Worm (Caenorhabditis elegans) whole organism, mixed stage, embryonic: ENCODE measurements around the gene C03B1.4.

Experiments
- M03D4.4 ChIP-seq: sonication (generic microtip); optimal IDR thresholded peaks from 2 replicates; lab custom pipeline; 2017; ENCODE audit warnings: mild to moderate bottlenecking, missing genetic modification characterization, missing compliant biosample characterization
- bed-3 ChIP-seq: fragments of 200-800 bp; sonication (Bioruptor generic); optimal IDR thresholded peaks from 3 replicates; lab custom pipeline; 2018; ENCODE audit warnings: mild to moderate bottlenecking, missing genetic modification characterization, moderate library complexity, missing compliant biosample characterization
- blmp-1 ChIP-seq: fragments of 150-350 bp; optimal IDR thresholded peaks from 2 replicates; lab custom pipeline; 2014; ENCODE audit warnings: missing biosample characterization, missing genetic modification characterization
- ceh-39 ChIP-seq: fragments of 150-350 bp; optimal IDR thresholded peaks from 2 replicates; lab custom pipeline; 2014; ENCODE audit warnings: missing biosample characterization, missing genetic modification characterization
- ceh-43 ChIP-seq: fragments of 200-800 bp; sonication (Bioruptor generic); optimal IDR thresholded peaks from 2 replicates; lab custom pipeline; 2018; ENCODE audit warnings: mild to moderate bottlenecking, missing genetic modification characterization, moderate library complexity, missing compliant biosample characterization
- ces-1 ChIP-seq: fragments of 150-350 bp; optimal IDR thresholded peaks from 2 replicates; lab custom pipeline; 2014; ENCODE audit warnings: missing biosample characterization, missing genetic modification reagents, missing genetic modification characterization
- cnd-1 ChIP-seq: fragments of 200-800 bp; sonication (Bioruptor generic); optimal IDR thresholded peaks from 2 replicates; lab custom pipeline; 2018; ENCODE audit warnings: mild to moderate bottlenecking, missing genetic modification characterization, missing compliant biosample characterization
- drap-1 ChIP-seq: fragments of 200-800 bp; sonication (Bioruptor generic); optimal IDR thresholded peaks from 3 replicates; lab custom pipeline; 2018; ENCODE audit warnings: mild to moderate bottlenecking, missing genetic modification characterization, missing compliant biosample characterization
- elt-1 ChIP-seq: sonication (generic microtip); optimal IDR thresholded peaks from 2 replicates; lab custom pipeline; 2017; ENCODE audit warnings: missing genetic modification characterization, mild to moderate bottlenecking, missing compliant biosample characterization, antibody characterized with exemption, moderate library complexity, borderline replicate concordance; ENCODE audit not compliant: insufficient read depth
- elt-3 ChIP-seq: fragments of 150-350 bp; optimal IDR thresholded peaks from 2 replicates; lab custom pipeline; 2014; ENCODE audit warnings: missing biosample characterization, missing genetic modification characterization
- flh-1 ChIP-seq: fragments of 200-800 bp; sonication (Bioruptor generic); optimal IDR thresholded peaks from 2 replicates; lab custom pipeline; 2018; ENCODE audit warnings: mild to moderate bottlenecking, missing genetic modification characterization, moderate library complexity, missing compliant biosample characterization
- hlh-1 ChIP-seq: fragments of 150-350 bp; optimal IDR thresholded peaks from 2 replicates; lab custom pipeline; 2014; ENCODE audit warnings: missing biosample characterization, missing genetic modification reagents, missing genetic modification characterization
- lin-13 ChIP-seq: fragments of 150-350 bp; optimal IDR thresholded peaks from 2 replicates; lab custom pipeline; 2014; ENCODE audit warnings: missing biosample characterization, missing genetic modification characterization
- lin-32 ChIP-seq: fragments of 200-800 bp; sonication (Bioruptor generic); optimal IDR thresholded peaks from 2 replicates; lab custom pipeline; 2018; ENCODE audit warnings: mild to moderate bottlenecking, missing genetic modification characterization, missing compliant biosample characterization
- lsy-2 ChIP-seq: fragments of 150-350 bp; optimal IDR thresholded peaks from 2 replicates; lab custom pipeline; 2014; ENCODE audit warnings: missing biosample characterization, missing genetic modification characterization
- mep-1 ChIP-seq: fragments of 150-350 bp; optimal IDR thresholded peaks from 2 replicates; lab custom pipeline; 2017; ENCODE audit warnings: missing biosample characterization, missing genetic modification reagents, missing genetic modification characterization, inconsistent platforms
- mls-2 ChIP-seq: sonication (generic microtip); optimal IDR thresholded peaks from 2 replicates; lab custom pipeline; 2016; ENCODE audit warnings: mild to moderate bottlenecking, missing genetic modification characterization, moderate library complexity, missing compliant biosample characterization
- nhr-12 ChIP-seq: fragments of 150-350 bp; optimal IDR thresholded peaks from 2 replicates; lab custom pipeline; 2014; ENCODE audit warnings: missing biosample characterization, missing genetic modification characterization
- nhr-2 ChIP-seq: fragments of 150-350 bp; optimal IDR thresholded peaks from 2 replicates; lab custom pipeline; 2014; ENCODE audit warnings: missing biosample characterization, missing genetic modification characterization
- nhr-237 ChIP-seq: fragments of 150-350 bp; optimal IDR thresholded peaks from 2 replicates; lab custom pipeline; 2014; ENCODE audit warnings: missing biosample characterization, missing genetic modification characterization
- nhr-28 ChIP-seq: fragments of 150-350 bp; optimal IDR thresholded peaks from 2 replicates; lab custom pipeline; 2014; ENCODE audit warnings: missing biosample characterization, missing genetic modification characterization
- nhr-76 ChIP-seq: sonication (generic microtip); optimal IDR thresholded peaks from 2 replicates; lab custom pipeline; 2017; ENCODE audit warnings: missing biosample characterization, missing genetic modification characterization
- sem-2 ChIP-seq: fragments of 200-800 bp; sonication (Bioruptor generic); optimal IDR thresholded peaks from 2 replicates; lab custom pipeline; 2018; ENCODE audit warnings: mild to moderate bottlenecking, missing genetic modification characterization, missing compliant biosample characterization
- tbx-8 ChIP-seq: fragments of 200-800 bp; sonication (Bioruptor generic); optimal IDR thresholded peaks from 2 replicates; lab custom pipeline; 2018; ENCODE audit warnings: mild to moderate bottlenecking, missing genetic modification characterization, moderate library complexity, missing compliant biosample characterization
- unc-39 ChIP-seq: fragments of 150-350 bp; optimal IDR thresholded peaks from 2 replicates; lab custom pipeline; 2014; ENCODE audit warnings: missing biosample characterization, missing genetic modification characterization
- unc-62 ChIP-seq: fragments of 150-350 bp; optimal IDR thresholded peaks from 2 replicates; lab custom pipeline; 2014; ENCODE audit warnings: missing biosample characterization, missing genetic modification reagents, missing genetic modification characterization
- zip-8 ChIP-seq: fragments of 150-350 bp; optimal IDR thresholded peaks from 2 replicates; lab custom pipeline; 2014; ENCODE audit warnings: missing biosample characterization, missing genetic modification characterization
- ztf-11 ChIP-seq: fragments of 150-350 bp; optimal IDR thresholded peaks from 2 replicates; lab custom pipeline; 2014; ENCODE audit warnings: missing biosample characterization, missing genetic modification characterization

C03B1.4 gene

DNA sequence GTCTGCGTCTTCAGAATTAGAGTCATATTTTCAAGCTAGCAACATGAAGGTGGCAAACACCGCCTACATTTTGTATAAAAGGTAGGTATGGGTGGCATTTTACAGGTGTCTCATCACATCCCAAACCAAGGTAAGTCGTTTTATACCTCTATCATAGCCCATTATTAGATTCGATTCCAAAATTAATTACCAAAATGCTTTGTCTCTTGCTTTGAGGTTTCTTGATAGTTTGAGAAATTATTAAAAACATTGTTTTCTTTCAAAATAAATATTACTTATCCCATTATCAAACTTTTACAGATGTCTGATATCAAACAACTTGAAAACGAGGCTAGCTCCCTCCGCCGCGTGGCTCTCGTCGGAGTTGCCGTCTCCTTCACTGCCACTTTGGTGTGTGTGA lies 38.2 kb upstream of the C03B1.4 start, which contains the start of gene col-168:
Gene col-168, plus strand, starts transcription at position 301 of the 400 bp plus-strand sequence.
- no peak for TF ChIP-seq hlh-1 (tag; lab: Kevin White, UChicago)
- TF ChIP-seq elt-1 (tag; lab: Kevin White, UChicago), result no peak
- no peak for TF ChIP-seq lsy-2 (tag; lab: Kevin White, UChicago)
- no peak for TF ChIP-seq lin-32
- no peak for TF ChIP-seq tbx-8 (GFP tag; lab: Kevin White, UChicago)
- no peak for TF ChIP-seq mls-2
- TF ChIP-seq flh-1 (GFP tag; lab: Kevin White, UChicago), result no peak
- TF ChIP-seq bed-3 (GFP tag; lab: Kevin White, UChicago), result no peak
- no peak for TF ChIP-seq nhr-12

DNA sequence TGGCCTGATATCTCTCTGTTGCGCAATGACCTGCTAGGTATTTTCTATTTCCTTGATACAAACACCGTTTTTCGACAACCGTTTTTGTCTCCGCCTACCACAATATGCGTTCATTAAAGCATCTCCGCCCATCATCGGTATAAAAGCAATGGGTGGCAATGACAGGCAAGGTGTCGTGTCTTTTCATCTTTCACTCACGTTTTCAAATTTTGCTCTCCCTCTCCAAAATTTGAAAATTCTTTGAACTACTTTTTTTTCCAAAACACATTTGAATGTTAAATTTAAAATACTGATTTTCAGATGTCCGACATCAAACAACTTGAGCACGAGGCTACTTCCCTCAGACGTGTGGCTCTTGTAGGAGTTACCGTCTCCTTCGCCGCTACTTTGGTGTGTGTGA lies 35.4 kb upstream of the C03B1.4 start, which contains the start of gene col-169:
Gene col-169, plus strand, starts transcription at position 301 of the 400 bp plus-strand sequence.
- no peak for TF ChIP-seq M03D4.4 (tag; lab: Kevin White, UChicago)
- TF ChIP-seq zip-8 (tag; lab: Kevin White, UChicago), result peak; percentile 30
- TF ChIP-seq lin-32, result no peak
- TF ChIP-seq ceh-43 (GFP tag; lab: Kevin White, UChicago), result no peak
- TF ChIP-seq hlh-1 (tag; lab: Kevin White, UChicago), result no peak
- no peak for TF ChIP-seq drap-1 (GFP tag; lab: Kevin White, UChicago)
- TF ChIP-seq nhr-2 (tag; lab: Kevin White, UChicago), result no peak
- no peak for TF ChIP-seq tbx-8 (GFP tag; lab: Kevin White, UChicago)
- TF ChIP-seq ceh-39 (tag; lab: Kevin White, UChicago), result no peak

DNA sequence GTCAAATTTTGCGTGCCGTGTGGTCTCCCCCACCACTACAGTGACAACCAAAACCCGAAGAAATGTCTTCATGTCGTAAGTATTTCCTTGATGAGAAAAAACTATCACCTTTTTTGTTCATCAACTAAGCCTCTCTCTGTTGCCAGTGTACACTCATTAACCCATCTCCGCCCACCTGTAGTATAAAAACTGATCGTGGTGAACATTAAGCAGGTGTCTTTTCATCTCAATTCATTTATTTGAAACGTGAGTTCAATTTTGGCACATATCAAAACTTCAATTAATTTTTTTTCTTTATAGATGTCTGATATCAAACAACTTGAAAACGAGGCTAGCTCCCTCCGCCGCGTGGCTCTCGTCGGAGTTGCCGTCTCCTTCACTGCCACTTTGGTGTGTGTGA lies 32.9 kb upstream of the C03B1.4 start, which contains the start of gene col-170:
Gene col-170, plus strand, starts transcription at position 301 of the 400 bp plus-strand sequence.
- TF ChIP-seq nhr-12 (no peak), lsy-2 (tag; lab: Kevin White, UChicago) (no peak), elt-3 (tag; lab: Kevin White, UChicago) (no peak), nhr-2 (tag; lab: Kevin White, UChicago) (no peak), ces-1 (GFP tag; lab: Kevin White, UChicago) (no peak)
- TF ChIP-seq, all 35 proteins: peak for 0

DNA sequence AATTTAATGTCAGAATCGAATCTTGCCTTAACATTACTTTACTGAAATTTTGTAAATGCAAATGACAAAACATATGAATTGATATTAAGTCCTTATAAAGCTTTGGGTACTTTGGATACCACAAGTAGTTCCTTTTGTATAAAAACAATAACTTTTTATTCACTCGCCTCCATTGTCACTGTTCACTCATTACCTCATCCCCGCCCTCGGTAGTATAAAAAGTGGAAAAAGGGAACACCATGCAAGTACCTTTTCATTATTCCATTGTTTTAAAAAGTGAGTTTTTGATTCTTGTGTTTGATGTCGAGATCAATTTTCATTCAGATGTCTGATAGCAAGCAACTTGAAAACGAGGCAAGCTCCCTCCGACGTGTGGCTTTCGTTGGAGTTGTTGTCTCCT lies 30.3 kb upstream of the C03B1.4 start, which contains the start of gene col-171:
Gene col-171, plus strand, starts transcription at position 301 of the 400 bp plus-strand sequence.
- TF ChIP-seq cnd-1 (tag; lab: Kevin White, UChicago) (no peak), elt-3 (tag; lab: Kevin White, UChicago) (no peak), nhr-76 (tag; lab: Kevin White, UChicago) (no peak), mep-1 (tag; lab: Kevin White, UChicago) (no peak), nhr-28 (tag; lab: Kevin White, UChicago) (no peak), nhr-12 (no peak), unc-39 (tag; lab: Kevin White, UChicago) (no peak), bed-3 (GFP tag; lab: Kevin White, UChicago) (no peak), ceh-43 (GFP tag; lab: Kevin White, UChicago) (no peak)

DNA sequence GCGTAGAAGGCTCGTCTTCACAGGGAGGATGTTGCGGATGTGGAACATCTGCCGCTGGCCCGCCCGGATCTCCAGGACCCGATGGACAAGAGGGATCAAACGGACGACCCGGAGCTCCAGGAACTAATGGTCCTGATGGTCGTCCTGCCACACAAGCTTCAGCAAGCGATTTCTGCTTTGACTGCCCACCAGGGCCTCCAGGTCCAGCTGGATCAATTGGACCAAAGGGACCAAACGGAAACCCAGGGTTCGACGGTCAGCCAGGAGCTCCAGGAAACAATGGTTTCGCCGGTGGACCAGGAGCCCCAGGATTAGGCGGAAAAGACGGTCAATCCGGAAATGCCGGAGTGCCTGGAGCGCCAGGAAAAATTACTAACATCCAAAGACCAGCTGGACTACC lies 29.7 kb upstream of the C03B1.4 start:
- TF ChIP-seq ceh-43 (GFP tag; lab: Kevin White, UChicago), result no peak
- no peak for TF ChIP-seq ces-1 (GFP tag; lab: Kevin White, UChicago)
- no peak for TF ChIP-seq blmp-1 (tag; lab: Kevin White, UChicago)

DNA sequence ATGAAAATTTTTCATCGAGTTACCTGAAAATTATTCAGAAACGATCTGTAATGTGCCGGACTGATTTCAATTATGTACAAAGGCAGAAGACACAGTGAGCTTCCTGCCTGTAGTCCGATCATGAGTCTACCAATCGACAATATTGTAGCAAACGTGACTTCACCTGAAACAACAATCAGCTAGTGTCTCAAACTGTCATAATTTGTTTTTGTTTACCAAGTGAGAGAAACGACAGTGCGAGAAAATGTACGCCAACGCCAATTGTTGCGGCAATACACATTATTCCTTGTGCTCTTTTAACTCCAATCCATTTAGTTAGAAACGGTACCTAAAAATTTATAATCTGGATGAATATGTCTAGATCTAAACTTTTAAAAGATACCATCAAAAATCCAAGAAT lies 27.0 kb upstream of the C03B1.4 start:
- no peak for TF ChIP-seq zip-8 (tag; lab: Kevin White, UChicago)
- TF ChIP-seq ztf-11 (tag; lab: Kevin White, UChicago), result no peak
- TF ChIP-seq cnd-1 (tag; lab: Kevin White, UChicago), result no peak
- TF ChIP-seq lin-13 (tag; lab: Kevin White, UChicago), result no peak
- no peak for TF ChIP-seq nhr-76 (tag; lab: Kevin White, UChicago)
- no peak for TF ChIP-seq unc-62 (GFP tag; lab: Kevin White, UChicago)
- TF ChIP-seq nhr-237 (tag; lab: Kevin White, UChicago), result no peak
- no peak for TF ChIP-seq sem-2 (GFP tag; lab: Kevin White, UChicago)
- no peak for TF ChIP-seq flh-1 (GFP tag; lab: Kevin White, UChicago)
- no peak for TF ChIP-seq lin-32
- TF ChIP-seq nhr-28 (tag; lab: Kevin White, UChicago), result no peak
